Fruit fly (Drosophila melanogaster) whole organism, embryonic: ENCODE measurements around the gene Atpalpha.

Experiments used
- Aef1 ChIP-seq: fragments of 200-800 bp; sonication (Bioruptor generic); IDR thresholded peaks from 3 replicates; pipeline ENCODE4 v1.3.6; 2022; ENCODE audit warnings: missing biosample characterization, missing genetic modification characterization
- Bgb ChIP-seq: fragments of 200-800 bp; sonication (Bioruptor generic); IDR thresholded peaks from 2 replicates; pipeline ENCODE4 v1.3.6; 2022; ENCODE audit warnings: missing biosample characterization, missing genetic modification characterization; ENCODE audit not compliant: partially characterized antibody
- CG10267 ChIP-seq: fragments of 200-800 bp; sonication (Bioruptor generic); optimal IDR thresholded peaks from 2 replicates; lab custom pipeline; 2018; ENCODE audit warnings: missing biosample characterization, mild to moderate bottlenecking, missing genetic modification characterization, moderate library complexity
- CG13624 ChIP-seq: fragments of 200-800 bp; sonication (Bioruptor generic); optimal IDR thresholded peaks from 2 replicates; lab custom pipeline; 2016; ENCODE audit warnings: missing biosample characterization, missing genetic modification characterization
- CG15696 ChIP-seq: fragments of 200-800 bp; sonication (Bioruptor generic); optimal IDR thresholded peaks from 2 replicates; lab custom pipeline; 2019; ENCODE audit warnings: missing biosample characterization, mild to moderate bottlenecking, missing genetic modification characterization, moderate library complexity
- CG16779 ChIP-seq: fragments of 200-800 bp; sonication (Bioruptor generic); IDR thresholded peaks from 2 replicates; pipeline ENCODE4 v1.3.6; 2022; ENCODE audit warnings: missing biosample characterization, missing genetic modification characterization
- CG17361 ChIP-seq: fragments of 200-800 bp; sonication (Bioruptor generic); IDR thresholded peaks from 3 replicates; pipeline ENCODE4 v1.3.6; 2022; ENCODE audit warnings: missing biosample characterization, missing genetic modification characterization
- CG17568 ChIP-seq: fragments of 200-800 bp; sonication (Bioruptor generic); optimal IDR thresholded peaks from 2 replicates; lab custom pipeline; 2018; ENCODE audit warnings: missing biosample characterization, mild to moderate bottlenecking, missing genetic modification characterization, moderate library complexity
- CG2120 ChIP-seq: fragments of 200-800 bp; sonication (Bioruptor generic); optimal IDR thresholded peaks from 3 replicates; lab custom pipeline; 2016; ENCODE audit warnings: missing biosample characterization, missing genetic modification characterization
- CG2678 ChIP-seq: fragments of 200-800 bp; sonication (Bioruptor generic); optimal IDR thresholded peaks from 3 replicates; lab custom pipeline; 2019; ENCODE audit warnings: missing biosample characterization, mild to moderate bottlenecking, missing genetic modification characterization, moderate library complexity
- CG33557 ChIP-seq: fragments of 200-800 bp; sonication (Bioruptor generic); optimal IDR thresholded peaks from 2 replicates; lab custom pipeline; 2019; ENCODE audit warnings: missing biosample characterization, mild to moderate bottlenecking, missing genetic modification characterization, moderate library complexity
- CG3407 ChIP-seq: fragments of 200-800 bp; sonication (Bioruptor generic); optimal IDR thresholded peaks from 2 replicates; lab custom pipeline; 2018; ENCODE audit warnings: missing biosample characterization, mild to moderate bottlenecking, missing genetic modification characterization
- CG34224 ChIP-seq: fragments of 200-800 bp; sonication (Bioruptor generic); IDR thresholded peaks from 3 replicates; pipeline ENCODE4 v1.3.6; 2022; ENCODE audit warnings: missing biosample characterization, missing genetic modification characterization; ENCODE audit not compliant: partially characterized antibody
- CG4328 ChIP-seq: fragments of 200-800 bp; sonication (Bioruptor generic); optimal IDR thresholded peaks from 3 replicates; lab custom pipeline; 2017; ENCODE audit warnings: missing biosample characterization, missing genetic modification reagents, missing genetic modification characterization
- CG6254 ChIP-seq: fragments of 200-800 bp; sonication (Bioruptor generic); optimal IDR thresholded peaks from 3 replicates; lab custom pipeline; 2017; ENCODE audit warnings: mild to moderate bottlenecking, missing biosample characterization, missing genetic modification reagents, missing genetic modification characterization
- CG6854 ChIP-seq: fragments of 200-800 bp; sonication (Bioruptor generic); optimal IDR thresholded peaks from 3 replicates; lab custom pipeline; 2017; ENCODE audit warnings: missing biosample characterization, mild to moderate bottlenecking, missing genetic modification characterization
- CG8281 ChIP-seq: fragments of 200-800 bp; sonication (Bioruptor generic); optimal IDR thresholded peaks from 2 replicates; lab custom pipeline; 2018; ENCODE audit warnings: missing biosample characterization, mild to moderate bottlenecking, missing genetic modification characterization, moderate library complexity
- CG9876 ChIP-seq: fragments of 200-800 bp; sonication (Bioruptor generic); optimal IDR thresholded peaks from 2 replicates; lab custom pipeline; 2016; ENCODE audit warnings: missing biosample characterization, missing genetic modification characterization
- Chrac-16 ChIP-seq: fragments of 200-800 bp; sonication (Bioruptor generic); optimal IDR thresholded peaks from 3 replicates; lab custom pipeline; 2016; ENCODE audit warnings: missing biosample characterization, missing genetic modification characterization
- CrebB ChIP-seq: fragments of 200-800 bp; sonication (Bioruptor generic); optimal IDR thresholded peaks from 3 replicates; lab custom pipeline; 2018; ENCODE audit warnings: missing biosample characterization, mild to moderate bottlenecking, missing genetic modification characterization
- D19A ChIP-seq: fragments of 200-800 bp; optimal IDR thresholded peaks from 3 replicates; lab custom pipeline; 2019; ENCODE audit warnings: missing biosample characterization, mild to moderate bottlenecking, missing genetic modification characterization, moderate library complexity
- Dad ChIP-seq: fragments of 200-800 bp; sonication (Bioruptor generic); optimal IDR thresholded peaks from 3 replicates; lab custom pipeline; 2016; ENCODE audit warnings: missing biosample characterization, missing genetic modification characterization
- Dek ChIP-seq: fragments of 200-800 bp; sonication (Bioruptor generic); optimal IDR thresholded peaks from 3 replicates; lab custom pipeline; 2019; ENCODE audit warnings: missing biosample characterization, mild to moderate bottlenecking, missing genetic modification characterization, moderate library complexity
- Doc3 ChIP-seq: fragments of 200-800 bp; sonication (Bioruptor generic); IDR thresholded peaks from 3 replicates; pipeline ENCODE4 v1.3.6; 2022; ENCODE audit warnings: missing biosample characterization, missing genetic modification characterization; ENCODE audit not compliant: partially characterized antibody
- Drgx ChIP-seq: fragments of 200-800 bp; sonication (Bioruptor generic); IDR thresholded peaks from 2 replicates; pipeline ENCODE4 v1.3.6; 2022; ENCODE audit warnings: missing biosample characterization, missing genetic modification characterization
- ERR ChIP-seq: fragments of 200-800 bp; sonication (Bioruptor generic); optimal IDR thresholded peaks from 2 replicates; lab custom pipeline; 2016; ENCODE audit warnings: missing biosample characterization, missing genetic modification characterization
- HmgD ChIP-seq: fragments of 200-800 bp; sonication (Bioruptor generic); optimal IDR thresholded peaks from 3 replicates; lab custom pipeline; 2016; ENCODE audit warnings: missing biosample characterization, missing genetic modification characterization
- Lhr ChIP-seq: fragments of 200-800 bp; sonication (Bioruptor generic); optimal IDR thresholded peaks from 3 replicates; lab custom pipeline; 2017; ENCODE audit warnings: mild to moderate bottlenecking, missing biosample characterization, missing genetic modification reagents, missing genetic modification characterization
- MESR4 ChIP-seq: fragments of 200-800 bp; sonication (Bioruptor generic); optimal IDR thresholded peaks from 2 replicates; lab custom pipeline; 2018; ENCODE audit warnings: missing biosample characterization, mild to moderate bottlenecking, missing genetic modification characterization, moderate library complexity
- MTF-1 ChIP-seq: fragments of 200-800 bp; sonication (Bioruptor generic); optimal IDR thresholded peaks from 2 replicates; lab custom pipeline; 2018; ENCODE audit warnings: missing biosample characterization, mild to moderate bottlenecking, missing genetic modification characterization, borderline replicate concordance
- NC2β ChIP-seq: fragments of 200-800 bp; sonication (Bioruptor generic); optimal IDR thresholded peaks from 2 replicates; lab custom pipeline; 2016; ENCODE audit warnings: missing biosample characterization, missing genetic modification characterization
- Neu2 ChIP-seq: fragments of 200-800 bp; sonication (Bioruptor generic); optimal IDR thresholded peaks from 3 replicates; lab custom pipeline; 2016; ENCODE audit warnings: missing biosample characterization, missing genetic modification characterization, borderline replicate concordance
- Poxn ChIP-seq: fragments of 200-800 bp; sonication (Bioruptor generic); IDR thresholded peaks from 2 replicates; pipeline ENCODE4 v1.3.6; 2022; ENCODE audit warnings: missing biosample characterization, missing genetic modification characterization
- Ravus ChIP-seq: fragments of 200-800 bp; sonication (Bioruptor generic); IDR thresholded peaks from 2 replicates; pipeline ENCODE4 v1.3.6; 2022; ENCODE audit warnings: missing biosample characterization, missing genetic modification characterization
- Rx ChIP-seq: fragments of 200-800 bp; sonication (Bioruptor generic); IDR thresholded peaks from 2 replicates; pipeline ENCODE4 v1.3.6; 2022; ENCODE audit warnings: missing biosample characterization, missing genetic modification characterization
- Sox100B ChIP-seq: fragments of 200-800 bp; sonication (Bioruptor generic); optimal IDR thresholded peaks from 3 replicates; lab custom pipeline; 2018; ENCODE audit warnings: missing biosample characterization, mild to moderate bottlenecking, missing genetic modification characterization
- Xbp1 ChIP-seq: fragments of 200-800 bp; sonication (Bioruptor generic); optimal IDR thresholded peaks from 3 replicates; lab custom pipeline; 2016; ENCODE audit warnings: missing biosample characterization, mild to moderate bottlenecking, missing genetic modification characterization
- amos ChIP-seq: fragments of 200-800 bp; sonication (Bioruptor generic); IDR thresholded peaks from 2 replicates; pipeline ENCODE4 v1.3.6; 2022; ENCODE audit warnings: missing biosample characterization, missing genetic modification characterization; ENCODE audit not compliant: partially characterized antibody
- ash1 ChIP-seq: fragments of 200-800 bp; sonication (Bioruptor generic); optimal IDR thresholded peaks from 2 replicates; lab custom pipeline; 2018; ENCODE audit warnings: missing biosample characterization, mild to moderate bottlenecking, missing genetic modification characterization
- dan ChIP-seq: fragments of 200-800 bp; sonication (Bioruptor generic); IDR thresholded peaks from 2 replicates; pipeline ENCODE4 v1.3.6; 2022; ENCODE audit warnings: missing biosample characterization, missing genetic modification characterization
- eve ChIP-seq, 2 experiments: fragments of >200 bp; optimal IDR thresholded peaks; 2 replicates each; lab custom pipeline; 2017; ENCODE audit warnings: missing biosample characterization in 2 of 2, missing genetic modification characterization in 2 of 2
- eyg ChIP-seq: fragments of 200-800 bp; sonication (Bioruptor generic); optimal IDR thresholded peaks from 3 replicates; lab custom pipeline; 2016; ENCODE audit warnings: missing biosample characterization, missing genetic modification characterization
- grau ChIP-seq: fragments of 200-800 bp; optimal IDR thresholded peaks from 3 replicates; lab custom pipeline; 2019; ENCODE audit warnings: missing biosample characterization, mild to moderate bottlenecking, missing genetic modification characterization, moderate library complexity
- hkb ChIP-seq, 2 experiments: fragments of 200-800 bp in 1 of 2; fragments of >200 bp in 1 of 2; sonication (Bioruptor generic) in 1 of 2; IDR thresholded peaks in 1 of 2; optimal IDR thresholded peaks in 1 of 2; 2 replicates each; pipeline versions ENCODE4 v1.3.6 to Lab custom; 2017 to 2022; ENCODE audit warnings: missing biosample characterization in 1 of 2, missing genetic modification characterization in 1 of 2
- jumu ChIP-seq: fragments of 200-800 bp; sonication (Bioruptor generic); optimal IDR thresholded peaks from 3 replicates; lab custom pipeline; 2016; ENCODE audit warnings: missing biosample characterization, missing genetic modification characterization
- mld ChIP-seq: fragments of 200-800 bp; sonication (Bioruptor generic); IDR thresholded peaks from 3 replicates; pipeline ENCODE4 v1.3.6; 2022; ENCODE audit warnings: missing biosample characterization, missing genetic modification characterization; ENCODE audit not compliant: partially characterized antibody
- onecut ChIP-seq: fragments of 200-800 bp; sonication (Bioruptor generic); IDR thresholded peaks from 2 replicates; pipeline ENCODE4 v1.3.6; 2022; ENCODE audit warnings: missing biosample characterization, missing genetic modification characterization
- sd ChIP-seq: fragments of 200-800 bp; sonication (Bioruptor generic); optimal IDR thresholded peaks from 3 replicates; lab custom pipeline; 2018; ENCODE audit warnings: missing biosample characterization, mild to moderate bottlenecking, missing genetic modification characterization, moderate library complexity
- sug ChIP-seq: fragments of 200-800 bp; optimal IDR thresholded peaks from 2 replicates; lab custom pipeline; 2019; ENCODE audit warnings: missing biosample characterization, mild to moderate bottlenecking, missing genetic modification characterization, moderate library complexity
- vnd ChIP-seq: fragments of 200-800 bp; sonication (Bioruptor generic); IDR thresholded peaks from 3 replicates; pipeline ENCODE4 v1.3.6; 2022; ENCODE audit warnings: missing biosample characterization, missing genetic modification characterization; ENCODE audit not compliant: partially characterized antibody

The Atpalpha gene

DNA sequence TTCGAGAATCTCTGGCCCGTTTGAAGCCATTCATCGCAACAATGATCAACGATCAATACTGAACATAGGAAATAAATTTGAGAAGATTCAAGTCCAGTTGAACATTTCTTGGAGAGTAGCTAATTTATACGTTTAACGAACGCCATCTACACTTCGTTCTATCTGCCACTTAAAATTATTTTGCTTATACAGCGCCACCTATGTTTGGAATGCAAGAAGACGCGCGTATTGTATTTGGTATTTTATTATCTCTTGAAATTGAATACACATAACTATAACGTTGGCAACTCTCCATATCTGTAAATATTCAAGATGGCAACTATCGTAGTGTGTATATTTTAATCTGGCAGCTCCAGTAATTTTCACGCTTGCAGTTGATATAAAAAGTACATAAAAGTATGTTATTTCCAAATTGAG, 515 bp upstream of the Atpalpha start (continued):
- TF ChIP-seq Bgb (GFP tag; lab: Robert Waterston, UW) (no peak; the same call in 1 of the 2 replicates), onecut (GFP tag; lab: Robert Waterston, UW) (no peak), MTF-1 (GFP tag; lab: Kevin White, UChicago) (no peak), hkb (optimal IDR thresholded peaks at IDR 0.05; lab: Kevin White, UChicago) (no peak), hkb (GFP tag; IDR thresholded peaks at IDR 0.05; lab: Robert Waterston, UW) (no peak), ash1 (GFP tag; lab: Kevin White, UChicago) (no peak), eyg (GFP tag; lab: Kevin White, UChicago) (no peak), jumu (GFP tag; lab: Kevin White, UChicago) (peak; percentile 10), CG15696 (tag; lab: Kevin White, UChicago) (peak; percentile 53), CG3407 (no peak), CG2678 (no peak), mld (no peak), Drgx (no peak), Rx (GFP tag; lab: Robert Waterston, UW) (no peak), CG34224 (GFP tag; lab: Robert Waterston, UW) (no peak), CG6254 (no peak), vnd (GFP tag; lab: Robert Waterston, UW) (no peak), CG17568 (no peak), dan (GFP tag; lab: Robert Waterston, UW) (no peak), sd (tag; lab: Kevin White, UChicago) (no peak), Dek (tag; lab: Kevin White, UChicago) (no peak), CrebB (no peak), ERR (no peak), D19A (no peak), Dad (GFP tag; lab: Kevin White, UChicago) (no peak), CG9876 (peak; percentile 49), CG2120 (GFP tag; lab: Kevin White, UChicago) (peak; percentile 42), Xbp1 (GFP tag; lab: Kevin White, UChicago) (peak; percentile 65), MESR4 (no peak), CG33557 (GFP tag; lab: Kevin White, UChicago) (no peak), Poxn (GFP tag; lab: Robert Waterston, UW) (no peak), sug (peak; percentile 41), eve (GFP tag; optimal IDR thresholded peaks at IDR 0.05; lab: Kevin White, UChicago) (no peak), CG10267 (tag; lab: Kevin White, UChicago) (peak; percentile 56), amos (GFP tag; lab: Robert Waterston, UW) (peak; percentile 16; the same call in 1 of the 2 replicates), CG17361 (GFP tag; lab: Robert Waterston, UW) (no peak), CG8281 (no peak), Lhr (GFP tag; lab: Kevin White, UChicago) (peak; percentile 81), CG13624 (GFP tag; lab: Kevin White, UChicago) (peak; percentile 42), CG16779 (GFP tag; lab: Robert Waterston, UW) (no peak), Chrac-16 (GFP tag; lab: Kevin White, UChicago) (peak; percentile 10), HmgD (peak; percentile 68), CG6854 (no peak), Neu2 (GFP tag; lab: Kevin White, UChicago) (no peak), Doc3 (GFP tag; lab: Robert Waterston, UW) (no peak), NC2β (GFP tag; lab: Kevin White, UChicago) (peak; percentile 52), Sox100B (GFP tag; lab: Kevin White, UChicago) (no peak), Ravus (GFP tag; lab: Robert Waterston, UW) (no peak), grau (tag; lab: Kevin White, UChicago) (peak; percentile 40), Aef1 (GFP tag; lab: Robert Waterston, UW) (no peak), CG4328 (no peak)
